Worm (Caenorhabditis elegans) whole organism, L2 larva: ENCODE results near the gene algn-2.
A peak's percentile ranks its signal among the peaks of the same experiment; 100 is the strongest.

ENCODE experiments used
- C34F6.9 ChIP-seq: fragments of 150-350 bp; optimal IDR thresholded peaks from 2 replicates; lab custom pipeline; 2014; ENCODE audit warnings: missing biosample characterization, missing genetic modification characterization
- F13H6.1 ChIP-seq: sonication (generic microtip); optimal IDR thresholded peaks from 2 replicates; lab custom pipeline; 2016; ENCODE audit warnings: missing genetic modification characterization, missing compliant biosample characterization
- R02D3.7 ChIP-seq: fragments of 150-350 bp; optimal IDR thresholded peaks from 2 replicates; lab custom pipeline; 2014; ENCODE audit warnings: missing biosample characterization, missing genetic modification characterization
- alr-1 ChIP-seq: fragments of 150-350 bp; optimal IDR thresholded peaks from 2 replicates; lab custom pipeline; 2014; ENCODE audit warnings: missing biosample characterization, missing genetic modification characterization
- blmp-1 ChIP-seq: sonication (generic microtip); optimal IDR thresholded peaks from 2 replicates; lab custom pipeline; 2017; ENCODE audit warnings: missing genetic modification characterization, mild to moderate bottlenecking, missing compliant biosample characterization, antibody characterized with exemption, moderate library complexity; ENCODE audit not compliant: insufficient read depth
- ceh-16 ChIP-seq: fragments of 150-350 bp; optimal IDR thresholded peaks from 2 replicates; lab custom pipeline; 2014; ENCODE audit warnings: missing biosample characterization, missing genetic modification characterization
- ceh-82 ChIP-seq: fragments of 150-350 bp; optimal IDR thresholded peaks from 2 replicates; lab custom pipeline; 2014; ENCODE audit warnings: missing biosample characterization, missing genetic modification characterization
- crh-2 ChIP-seq: sonication (generic microtip); optimal IDR thresholded peaks from 2 replicates; lab custom pipeline; 2017; ENCODE audit warnings: missing biosample characterization, missing genetic modification characterization
- dmd-4 ChIP-seq: sonication (generic microtip); optimal IDR thresholded peaks from 2 replicates; lab custom pipeline; 2017; ENCODE audit warnings: missing biosample characterization, missing genetic modification characterization
- elt-1 ChIP-seq: fragments of 150-350 bp; optimal IDR thresholded peaks from 2 replicates; lab custom pipeline; 2014; ENCODE audit warnings: missing biosample characterization, missing genetic modification characterization
- fos-1 ChIP-seq: fragments of 150-350 bp; optimal IDR thresholded peaks from 2 replicates; lab custom pipeline; 2014; ENCODE audit warnings: missing biosample characterization, missing genetic modification characterization
- gmeb-1 ChIP-seq: fragments of 150-350 bp; optimal IDR thresholded peaks from 2 replicates; lab custom pipeline; 2014; ENCODE audit warnings: missing biosample characterization, missing genetic modification characterization
- lin-11 ChIP-seq: fragments of 150-350 bp; sonication (generic microtip); optimal IDR thresholded peaks from 2 replicates; lab custom pipeline; 2014; ENCODE audit warnings: missing biosample characterization, missing genetic modification characterization, inconsistent platforms, mixed read lengths
- lin-13 ChIP-seq: fragments of 150-350 bp; optimal IDR thresholded peaks from 2 replicates; lab custom pipeline; 2014; ENCODE audit warnings: missing biosample characterization, missing genetic modification reagents, missing genetic modification characterization
- lin-39 ChIP-seq: fragments of 150-350 bp; optimal IDR thresholded peaks from 2 replicates; lab custom pipeline; 2014; ENCODE audit warnings: missing biosample characterization, missing genetic modification reagents, missing genetic modification characterization
- lsy-2 ChIP-seq, 2 experiments: fragments of 150-350 bp in 1 of 2; sonication (generic microtip) in 1 of 2; optimal IDR thresholded peaks; 2 replicates each; lab custom pipeline; 2014 to 2017; ENCODE audit warnings: missing biosample characterization in 2 of 2, missing genetic modification characterization in 2 of 2
- mab-5 ChIP-seq: fragments of 150-350 bp; optimal IDR thresholded peaks from 2 replicates; lab custom pipeline; 2014; ENCODE audit warnings: missing biosample characterization, missing genetic modification characterization
- mbf-1 ChIP-seq: sonication (generic microtip); optimal IDR thresholded peaks from 2 replicates; lab custom pipeline; 2017; ENCODE audit warnings: missing biosample characterization, missing genetic modification characterization
- mdl-1 ChIP-seq, 2 experiments: fragments of 150-350 bp in 1 of 2; sonication (generic microtip) in 1 of 2; optimal IDR thresholded peaks; 2 replicates each; lab custom pipeline; 2017; ENCODE audit warnings: missing biosample characterization in 2 of 2, missing genetic modification characterization in 2 of 2
- nhr-11 ChIP-seq: fragments of 150-350 bp; optimal IDR thresholded peaks from 2 replicates; lab custom pipeline; 2014; ENCODE audit warnings: missing biosample characterization, missing genetic modification characterization
- nhr-129 ChIP-seq: fragments of 150-350 bp; optimal IDR thresholded peaks from 2 replicates; lab custom pipeline; 2014; ENCODE audit warnings: missing biosample characterization, missing genetic modification characterization
- nhr-21 ChIP-seq: fragments of 150-350 bp; optimal IDR thresholded peaks from 2 replicates; lab custom pipeline; 2014; ENCODE audit warnings: missing biosample characterization, missing genetic modification characterization
- nhr-6 ChIP-seq: fragments of 150-350 bp; optimal IDR thresholded peaks from 2 replicates; lab custom pipeline; 2014; ENCODE audit warnings: missing biosample characterization, missing genetic modification characterization
- nhr-77 ChIP-seq: fragments of 150-350 bp; optimal IDR thresholded peaks from 2 replicates; lab custom pipeline; 2014; ENCODE audit warnings: missing biosample characterization, missing genetic modification characterization
- peb-1 ChIP-seq: fragments of 150-350 bp; optimal IDR thresholded peaks from 2 replicates; lab custom pipeline; 2014; ENCODE audit warnings: missing biosample characterization, missing genetic modification characterization
- skn-1 ChIP-seq: sonication (generic microtip); optimal IDR thresholded peaks from 2 replicates; lab custom pipeline; 2017; ENCODE audit warnings: missing biosample characterization, missing genetic modification characterization
- sma-3 ChIP-seq: sonication (generic microtip); optimal IDR thresholded peaks from 2 replicates; lab custom pipeline; 2016; ENCODE audit warnings: missing genetic modification reagents, missing genetic modification characterization, missing compliant biosample characterization
- sma-9 ChIP-seq, 2 experiments: fragments of 150-350 bp in 1 of 2; sonication (generic microtip) in 1 of 2; optimal IDR thresholded peaks; 2 replicates each; lab custom pipeline; 2014 to 2016; ENCODE audit warnings: missing genetic modification characterization in 2 of 2, mild to moderate bottlenecking in 1 of 2, missing biosample characterization in 1 of 2, missing compliant biosample characterization in 1 of 2, missing genetic modification reagents in 1 of 2, moderate library complexity in 1 of 2
- unc-39 ChIP-seq: fragments of 150-350 bp; optimal IDR thresholded peaks from 2 replicates; lab custom pipeline; 2014; ENCODE audit warnings: missing biosample characterization, missing genetic modification characterization
- unc-55 ChIP-seq: fragments of 150-350 bp; sonication (generic microtip); optimal IDR thresholded peaks from 3 replicates; lab custom pipeline; 2014; ENCODE audit warnings: missing biosample characterization, missing genetic modification reagents, missing genetic modification characterization
- unc-62 ChIP-seq: fragments of 150-350 bp; optimal IDR thresholded peaks from 2 replicates; lab custom pipeline; 2014; ENCODE audit warnings: missing biosample characterization, missing genetic modification reagents, missing genetic modification characterization
- zag-1 ChIP-seq: fragments of 150-350 bp; optimal IDR thresholded peaks from 2 replicates; lab custom pipeline; 2014; ENCODE audit warnings: missing biosample characterization, missing genetic modification characterization
- ztf-1 ChIP-seq: fragments of 200-800 bp; sonication (Bioruptor generic); conservative IDR thresholded peaks from 2 replicates; pipeline ENCODE4 v1.3.6; 2022; ENCODE audit warnings: missing genetic modification characterization, missing compliant biosample characterization
- ztf-11 ChIP-seq: sonication (generic microtip); optimal IDR thresholded peaks from 2 replicates; lab custom pipeline; 2017; ENCODE audit warnings: missing biosample characterization, missing genetic modification characterization
- ztf-4 ChIP-seq: fragments of 150-350 bp; optimal IDR thresholded peaks from 2 replicates; lab custom pipeline; 2014; ENCODE audit warnings: missing biosample characterization, missing genetic modification characterization

Gene algn-2

ce11 chrII:5337495-5337840 is 37.6 kb upstream of the algn-2 start:
- TF ChIP-seq fos-1 (tag; lab: Kevin White, UChicago) (peak; percentile 1), peb-1 (tag; lab: Kevin White, UChicago) (no peak), lin-13 (GFP tag; lab: Kevin White, UChicago) (peak; percentile 9), gmeb-1 (tag; lab: Kevin White, UChicago) (no peak), ztf-1 (GFP tag; lab: Robert Waterston, UW) (no peak), sma-3 (no peak), nhr-6 (tag; lab: Kevin White, UChicago) (no peak), lin-11 (tag; lab: Kevin White, UChicago) (no peak), nhr-11 (tag; lab: Kevin White, UChicago) (no peak), ceh-16 (tag; lab: Kevin White, UChicago) (no peak)

ce11 chrII:5338301-5338700 is 36.8 kb upstream of the algn-2 start:
- TF ChIP-seq mab-5 (tag; lab: Kevin White, UChicago) (no peak), unc-39 (tag; lab: Kevin White, UChicago) (no peak), nhr-129 (tag; lab: Kevin White, UChicago) (peak; percentile 66), zag-1 (tag; lab: Kevin White, UChicago) (no peak), mdl-1 (tag; optimal IDR thresholded peaks at IDR 0.05; lab: Kevin White, UChicago) (peak in 1 of 2 experiments; percentile 10), sma-3 (peak; percentile 14), F13H6.1 (peak; percentile 26), unc-62 (no peak), ztf-4 (peak; percentile 52), crh-2 (tag; lab: Kevin White, UChicago) (peak; percentile 90), lin-11 (tag; lab: Kevin White, UChicago) (no peak), C34F6.9 (tag; lab: Kevin White, UChicago) (peak; percentile 10), lin-39 (tag; lab: Kevin White, UChicago) (no peak), nhr-77 (tag; lab: Kevin White, UChicago) (no peak), nhr-21 (tag; lab: Kevin White, UChicago) (no peak), lsy-2 (tag; optimal IDR thresholded peaks at IDR 0.05; lab: Kevin White, UChicago) (peak in 1 of 2 experiments; percentile 33), gmeb-1 (tag; lab: Kevin White, UChicago) (peak; percentile 26), skn-1 (tag; lab: Kevin White, UChicago) (no peak), R02D3.7 (tag; lab: Kevin White, UChicago) (no peak), ztf-11 (no peak), fos-1 (tag; lab: Kevin White, UChicago) (peak; percentile 72), peb-1 (tag; lab: Kevin White, UChicago) (no peak), sma-9 (GFP tag; optimal IDR thresholded peaks at IDR 0.05; lab: Kevin White, UChicago) (peak; percentile 59), sma-9 (tag; optimal IDR thresholded peaks at IDR 0.05; lab: Kevin White, UChicago) (no peak)

DNA sequence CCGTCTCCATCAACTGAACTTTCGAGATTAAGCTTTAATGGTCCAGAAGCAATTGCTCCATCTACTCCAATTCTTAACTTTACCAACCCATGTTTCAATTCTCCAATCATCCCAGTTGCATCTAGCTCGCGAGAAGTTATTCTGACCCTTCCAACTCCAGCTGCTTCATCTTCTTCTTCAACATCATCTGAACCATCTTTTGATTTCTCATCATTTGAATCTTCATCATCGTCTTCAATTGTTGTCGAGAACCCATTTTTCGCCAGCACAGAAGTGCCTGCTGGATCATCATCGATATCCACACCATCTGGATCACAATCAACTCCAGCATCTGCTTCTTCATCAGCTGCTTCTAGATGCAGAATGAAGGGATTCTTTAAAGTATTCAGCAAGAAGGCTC is 35.5 kb upstream of the algn-2 start:
- no peak for TF ChIP-seq blmp-1 (tag; lab: Kevin White, UChicago)
- TF ChIP-seq lin-39 (tag; lab: Kevin White, UChicago): no peak
- no peak for TF ChIP-seq alr-1 (tag; lab: Kevin White, UChicago)
- no peak for TF ChIP-seq lsy-2 (tag; optimal IDR thresholded peaks at IDR 0.05; lab: Kevin White, UChicago)
- TF ChIP-seq lin-11 (tag; lab: Kevin White, UChicago): no peak
- no peak for TF ChIP-seq elt-1 (tag; lab: Kevin White, UChicago)
- no peak for TF ChIP-seq unc-55
- TF ChIP-seq C34F6.9 (tag; lab: Kevin White, UChicago): no peak
- no peak for TF ChIP-seq fos-1 (tag; lab: Kevin White, UChicago)
- TF ChIP-seq ztf-11: no peak
- TF ChIP-seq R02D3.7 (tag; lab: Kevin White, UChicago): no peak
- TF ChIP-seq zag-1 (tag; lab: Kevin White, UChicago): no peak
- TF ChIP-seq mbf-1 (tag; lab: Kevin White, UChicago): no peak
- TF ChIP-seq, all 48 proteins: peak for 0

- TF ChIP-seq ztf-4 (peak; percentile 22), unc-55 (peak; percentile 40), ceh-82 (no peak), ztf-1 (GFP tag; lab: Robert Waterston, UW) (no peak), dmd-4 (tag; lab: Kevin White, UChicago) (peak; percentile 5), peb-1 (tag; lab: Kevin White, UChicago) (no peak)
These were observed 34.1 kb upstream of the algn-2 start for ce11 chrII:5340672-5341568.
